Worm (Caenorhabditis elegans) whole organism, L1 larva: ENCODE measurements around the gene nhr-271.

ENCODE experiments used
- aha-1 ChIP-seq: fragments of 150-350 bp; optimal IDR thresholded peaks from 2 replicates; lab custom pipeline; 2014; ENCODE audit warnings: missing biosample characterization, missing genetic modification characterization
- aly-2 ChIP-seq: fragments of 150-350 bp; optimal IDR thresholded peaks from 2 replicates; lab custom pipeline; 2014; ENCODE audit warnings: missing biosample characterization, missing genetic modification characterization
- ceh-63 ChIP-seq: fragments of 200-800 bp; sonication (Bioruptor generic); optimal IDR thresholded peaks from 2 replicates; lab custom pipeline; 2018; ENCODE audit warnings: mild to moderate bottlenecking, missing genetic modification characterization, missing compliant biosample characterization
- ceh-82 ChIP-seq, 3 experiments: fragments of 150-350 bp in 1 of 3; sonication (generic microtip) in 2 of 3; optimal IDR thresholded peaks; 2 replicates each; lab custom pipeline; 2014 to 2017; ENCODE audit warnings: missing biosample characterization in 3 of 3, missing genetic modification characterization in 3 of 3
- ceh-90 ChIP-seq: sonication (generic microtip); optimal IDR thresholded peaks from 2 replicates; lab custom pipeline; 2016; ENCODE audit warnings: missing genetic modification characterization, missing compliant biosample characterization
- efl-1 ChIP-seq, 4 experiments: fragments of 150-350 bp; optimal IDR thresholded peaks in 3 of 4; peaks in 1 of 4; 1 replicate in 1 of 4; 2 replicates in 3 of 4; lab custom pipeline; 2014; ENCODE audit warnings: missing biosample characterization in 2 of 4, missing genetic modification characterization in 2 of 4, missing genetic modification reagents in 2 of 4
- lsy-2 ChIP-seq, 2 experiments: fragments of 150-350 bp; optimal IDR thresholded peaks; 2 replicates each; lab custom pipeline; 2014; ENCODE audit warnings: missing biosample characterization in 2 of 2, missing genetic modification characterization in 2 of 2
- mef-2 ChIP-seq: fragments of 150-350 bp; optimal IDR thresholded peaks from 2 replicates; lab custom pipeline; 2014; ENCODE audit warnings: missing biosample characterization, missing genetic modification characterization
- pqm-1 ChIP-seq: sonication (generic microtip); optimal IDR thresholded peaks from 3 replicates; lab custom pipeline; 2017; ENCODE audit warnings: missing biosample characterization, missing genetic modification characterization
- ztf-4 ChIP-seq: fragments of 150-350 bp; optimal IDR thresholded peaks from 2 replicates; lab custom pipeline; 2014; ENCODE audit warnings: missing biosample characterization, missing genetic modification characterization

- TF ChIP-seq efl-1 (optimal IDR thresholded peaks at IDR 0.05; lab: Kevin White, UChicago) (peak; percentile 78 to 85), efl-1 (GFP tag; optimal IDR thresholded peaks at IDR 0.05 in 1 of 2; lab: Kevin White, UChicago) (peak; percentile 85 to 98), ceh-90 (tag; lab: Kevin White, UChicago) (peak; percentile 66), aha-1 (no peak), aly-2 (tag; lab: Kevin White, UChicago) (no peak), pqm-1 (no peak), ceh-63 (GFP tag; lab: Kevin White, UChicago) (no peak), mef-2 (tag; lab: Kevin White, UChicago) (no peak), ztf-4 (tag; lab: Kevin White, UChicago) (no peak), ceh-82 (tag; optimal IDR thresholded peaks at IDR 0.05; lab: Kevin White, UChicago) (peak; percentile 43 to 56 (median 45)), lsy-2 (tag; optimal IDR thresholded peaks at IDR 0.05; lab: Kevin White, UChicago) (peak; percentile 96 to 98)
Observed at ce11 chrV:16537908-16538446, 42.3 kb downstream of the nhr-271 start, which contains the start of gene Y32B12B.2.
